Worm (Caenorhabditis elegans): ENCODE measurements around the gene ima-3.

The ima-3 gene

DNA sequence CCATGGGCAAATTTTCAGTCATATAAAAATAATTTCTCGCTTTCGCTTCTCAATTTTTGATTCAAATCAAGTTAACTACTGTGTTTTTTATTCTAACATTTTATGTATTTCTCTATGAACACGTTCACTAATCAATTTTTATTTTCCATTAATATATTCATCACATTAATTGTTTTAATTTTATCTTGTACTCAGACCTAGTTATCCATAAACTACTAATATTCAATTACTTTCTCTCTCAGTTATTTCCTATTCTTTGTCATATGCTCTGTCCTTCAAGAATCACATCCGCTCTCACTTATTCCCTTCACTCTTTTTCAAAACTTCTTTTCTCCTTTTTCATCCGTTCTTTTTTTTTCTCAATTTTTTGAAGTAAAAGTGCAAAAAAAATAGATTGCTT, 25.5 kb upstream of the ima-3 start:
- peak; percentile 11 for TF ChIP-seq lin-14 (GFP tag; optimal IDR thresholded peaks at IDR 0.05)
- TF ChIP-seq lin-13 (GFP tag; optimal IDR thresholded peaks at IDR 0.05): no peak
- TF ChIP-seq nhr-20 (tag; optimal IDR thresholded peaks at IDR 0.05): no peak
- TF ChIP-seq swsn-7 (tag; optimal IDR thresholded peaks at IDR 0.05): no peak
- TF ChIP-seq nhr-11 (tag; optimal IDR thresholded peaks at IDR 0.05): no peak
- no peak for TF ChIP-seq nhr-84 (tag; optimal IDR thresholded peaks at IDR 0.05)
- TF ChIP-seq nhr-71 (tag; optimal IDR thresholded peaks at IDR 0.05): no peak
- no peak for TF ChIP-seq zag-1 (tag; optimal IDR thresholded peaks at IDR 0.05)
- peak; percentile 79 for TF ChIP-seq fkh-10 (GFP tag; optimal IDR thresholded peaks at IDR 0.05)
- no peak for TF ChIP-seq nhr-85 (tag)
- no peak for TF ChIP-seq C34B4.2 (tag; optimal IDR thresholded peaks at IDR 0.05)
- TF ChIP-seq nhr-19 (GFP tag; conservative IDR thresholded peaks at IDR 0.05): no peak

- no peak for TF ChIP-seq C34B4.2 (tag; optimal IDR thresholded peaks at IDR 0.05)
- peak; percentile 58 for TF ChIP-seq lin-14 (GFP tag; optimal IDR thresholded peaks at IDR 0.05)
- no peak for TF ChIP-seq nhr-20 (tag; optimal IDR thresholded peaks at IDR 0.05)
- TF ChIP-seq ceh-82 (tag; optimal IDR thresholded peaks at IDR 0.05): peak in 2 of 3 experiments; percentile 15 to 40
Measured at ce11 chrIV:7585273-7585882, 23.9 kb upstream of the ima-3 start.

- TF ChIP-seq lin-39 (tag; optimal IDR thresholded peaks at IDR 0.05): no peak
- peak; percentile 72 to 86 for TF ChIP-seq lsy-2 (tag; optimal IDR thresholded peaks at IDR 0.05)
- TF ChIP-seq aha-1 (tag; optimal IDR thresholded peaks at IDR 0.05): no peak
- TF ChIP-seq nhr-237 (tag; optimal IDR thresholded peaks at IDR 0.05): peak; percentile 32
- TF ChIP-seq unc-130 (tag; optimal IDR thresholded peaks at IDR 0.05): peak; percentile 72
- TF ChIP-seq ztf-4 (tag; optimal IDR thresholded peaks at IDR 0.05): peak; percentile 22
- TF ChIP-seq xbp-1 (tag; optimal IDR thresholded peaks at IDR 0.05): peak; percentile 71
- peak; percentile 44 for TF ChIP-seq nhr-19 (GFP tag; conservative IDR thresholded peaks at IDR 0.05)
- no peak for TF ChIP-seq sup-37 (GFP tag; optimal IDR thresholded peaks at IDR 0.05)
- no peak for TF ChIP-seq ceh-8 (GFP tag; optimal IDR thresholded peaks at IDR 0.05)
- peak in 1 of 2 experiments; percentile 33 for TF ChIP-seq egl-27 (tag; optimal IDR thresholded peaks at IDR 0.05)
- no peak for TF ChIP-seq pag-3 (tag; optimal IDR thresholded peaks at IDR 0.05; ENCODE audit: borderline replicate concordance, insufficient read depth)
- TF ChIP-seq fos-1 (tag; optimal IDR thresholded peaks at IDR 0.05): peak; percentile 53
- peak in 1 of 6 experiments; percentile 21 for TF ChIP-seq elt-3 (tag; optimal IDR thresholded peaks at IDR 0.05)
- peak; percentile 78 to 81 for TF ChIP-seq efl-1 (optimal IDR thresholded peaks at IDR 0.05)
- TF ChIP-seq efl-1 (GFP tag; optimal IDR thresholded peaks at IDR 0.05 in 1 of 2): peak; percentile 75 to 96
- TF ChIP-seq nhr-76 (tag; optimal IDR thresholded peaks at IDR 0.05): no peak
- TF ChIP-seq Y116A8C.19 (tag; optimal IDR thresholded peaks at IDR 0.05; ENCODE audit: borderline replicate concordance): no peak
- peak; percentile 76 for TF ChIP-seq mep-1 (tag; optimal IDR thresholded peaks at IDR 0.05)
- TF ChIP-seq vab-15 (tag; optimal IDR thresholded peaks at IDR 0.05): no peak
- TF ChIP-seq C04F5.9 (tag; optimal IDR thresholded peaks at IDR 0.05): no peak
- peak; percentile 58 for TF ChIP-seq egl-13 (tag; optimal IDR thresholded peaks at IDR 0.05)
- no peak for TF ChIP-seq hpl-2 (GFP tag; optimal IDR thresholded peaks at IDR 0.05)
- TF ChIP-seq nhr-20 (tag; optimal IDR thresholded peaks at IDR 0.05): peak; percentile 74
- no peak for TF ChIP-seq mab-9 (GFP tag; IDR thresholded peaks at IDR 0.05)
- TF ChIP-seq tlp-1 (tag; optimal IDR thresholded peaks at IDR 0.05): no peak
- TF ChIP-seq nhr-71 (tag; optimal IDR thresholded peaks at IDR 0.05): peak; percentile 85
- TF ChIP-seq snpc-4 (tag; optimal IDR thresholded peaks at IDR 0.05): peak; percentile 34
- no peak for TF ChIP-seq ets-5 (GFP tag; IDR thresholded peaks at IDR 0.05)
- TF ChIP-seq nhr-47 (tag; optimal IDR thresholded peaks at IDR 0.05): peak; percentile 74
- TF ChIP-seq ceh-82 (tag; optimal IDR thresholded peaks at IDR 0.05): peak; percentile 12 to 66 (median 54)
- peak; percentile 40 for TF ChIP-seq skn-1 (tag; optimal IDR thresholded peaks at IDR 0.05)
- peak; percentile 73 for TF ChIP-seq lin-13 (GFP tag; optimal IDR thresholded peaks at IDR 0.05)
- TF ChIP-seq lir-3 (tag; optimal IDR thresholded peaks at IDR 0.05; ENCODE audit: poor library complexity): peak; percentile 23
- TF ChIP-seq tbx-2 (tag; optimal IDR thresholded peaks at IDR 0.05): peak; percentile 73
- no peak for TF ChIP-seq unc-98 (GFP tag; IDR thresholded peaks at IDR 0.05)
- no peak for TF ChIP-seq pqm-1 (tag; optimal IDR thresholded peaks at IDR 0.05)
- TF ChIP-seq ceh-88 (GFP tag; IDR thresholded peaks at IDR 0.05): no peak
- no peak for TF ChIP-seq nhr-12 (tag; optimal IDR thresholded peaks at IDR 0.05)
- TF ChIP-seq nhr-11 (tag; optimal IDR thresholded peaks at IDR 0.05): no peak
Measured at ce11 chrIV:7580062-7580614, 18.7 kb upstream of the ima-3 start, which contains the start of the genes cec-5 and nol-10. Gene cec-5 (minus strand): TSS chrIV:7580112. Gene nol-10 (plus strand): TSS chrIV:7580597.
